Worm (Caenorhabditis elegans) whole organism, young adult: Measurements from ENCODE around the gene gtf-2H3.

Experiments
- B0336.3 ChIP-seq: fragments of 200-800 bp; sonication (Bioruptor generic); IDR thresholded peaks from 2 replicates; pipeline ENCODE4 v1.3.6; 2022; ENCODE audit warnings: missing genetic modification characterization, missing compliant biosample characterization
- C17E4.6 ChIP-seq: fragments of 200-800 bp; sonication (Bioruptor generic); IDR thresholded peaks from 2 replicates; pipeline ENCODE4 v1.3.6; 2022; ENCODE audit warnings: missing genetic modification reagents, missing genetic modification characterization, missing compliant biosample characterization
- D2030.7 ChIP-seq: fragments of 200-800 bp; sonication (Bioruptor generic); IDR thresholded peaks from 2 replicates; pipeline ENCODE4 v1.3.6; 2022; ENCODE audit warnings: missing genetic modification reagents, missing genetic modification characterization, missing compliant biosample characterization
- F37B4.10 ChIP-seq: fragments of 200-800 bp; sonication (Bioruptor generic); IDR thresholded peaks from 2 replicates; pipeline ENCODE4 v1.3.6; 2022; ENCODE audit warnings: missing genetic modification characterization, missing compliant biosample characterization
- F52B5.7 ChIP-seq: sonication (generic microtip); optimal IDR thresholded peaks from 2 replicates; lab custom pipeline; 2016; ENCODE audit warnings: mild to moderate bottlenecking, missing genetic modification characterization, missing compliant biosample characterization
- Y95B8A.8 ChIP-seq: fragments of 200-800 bp; sonication (Bioruptor generic); IDR thresholded peaks from 2 replicates; pipeline ENCODE4 v1.3.6; 2022; ENCODE audit warnings: missing genetic modification reagents, missing genetic modification characterization, missing compliant biosample characterization
- ZK185.1 ChIP-seq: sonication (generic microtip); optimal IDR thresholded peaks from 2 replicates; lab custom pipeline; 2016; ENCODE audit warnings: mild to moderate bottlenecking, missing genetic modification characterization, missing compliant biosample characterization; ENCODE audit not compliant: poor library complexity, severe bottlenecking
- akir-1 ChIP-seq: fragments of 200-800 bp; sonication (Bioruptor generic); optimal IDR thresholded peaks from 2 replicates; lab custom pipeline; 2018; ENCODE audit warnings: mild to moderate bottlenecking, missing genetic modification characterization, moderate library complexity, missing compliant biosample characterization
- attf-3 ChIP-seq: fragments of 200-800 bp; sonication (Bioruptor generic); conservative IDR thresholded peaks from 2 replicates; pipeline ENCODE4 v1.3.6; 2022; ENCODE audit warnings: missing genetic modification reagents, missing genetic modification characterization, missing compliant biosample characterization
- attf-5 ChIP-seq: fragments of 200-800 bp; sonication (Bioruptor generic); optimal IDR thresholded peaks from 2 replicates; lab custom pipeline; 2018; ENCODE audit warnings: mild to moderate bottlenecking, missing genetic modification characterization, missing compliant biosample characterization
- cebp-1 ChIP-seq, 2 experiments: fragments of 200-800 bp in 1 of 2; sonication (Bioruptor generic) in 1 of 2; sonication (generic microtip) in 1 of 2; IDR thresholded peaks in 1 of 2; optimal IDR thresholded peaks in 1 of 2; 2 replicates each; pipeline versions ENCODE4 v1.3.6 to Lab custom; 2017 to 2022; ENCODE audit warnings: missing compliant biosample characterization in 2 of 2, missing genetic modification characterization in 2 of 2, mild to moderate bottlenecking in 1 of 2, missing genetic modification reagents in 1 of 2, moderate library complexity in 1 of 2
- cebp-2 ChIP-seq: fragments of 200-800 bp; sonication (Bioruptor generic); IDR thresholded peaks from 2 replicates; pipeline ENCODE4 v1.3.6; 2022; ENCODE audit warnings: missing genetic modification characterization, missing compliant biosample characterization
- ceh-100 ChIP-seq: fragments of 200-800 bp; sonication (Bioruptor generic); IDR thresholded peaks from 2 replicates; pipeline ENCODE4 v1.3.6; 2022; ENCODE audit warnings: missing genetic modification reagents, missing genetic modification characterization, missing compliant biosample characterization
- ceh-79 ChIP-seq: sonication (generic microtip); optimal IDR thresholded peaks from 2 replicates; lab custom pipeline; 2017; ENCODE audit warnings: mild to moderate bottlenecking, missing genetic modification characterization, missing compliant biosample characterization
- ceh-91 ChIP-seq: fragments of 200-800 bp; sonication (Bioruptor generic); IDR thresholded peaks from 2 replicates; pipeline ENCODE4 v1.3.6; 2022; ENCODE audit warnings: missing genetic modification reagents, missing genetic modification characterization, missing compliant biosample characterization
- chd-7 ChIP-seq: sonication (generic microtip); optimal IDR thresholded peaks from 2 replicates; lab custom pipeline; 2016; ENCODE audit warnings: mild to moderate bottlenecking, missing genetic modification characterization, moderate library complexity, missing compliant biosample characterization
- egl-44 ChIP-seq: fragments of 200-800 bp; sonication (Bioruptor generic); IDR thresholded peaks from 2 replicates; pipeline ENCODE4 v1.3.6; 2022; ENCODE audit warnings: missing genetic modification reagents, missing genetic modification characterization, missing compliant biosample characterization
- ets-4 ChIP-seq: fragments of 200-800 bp; sonication (Bioruptor generic); optimal IDR thresholded peaks from 2 replicates; lab custom pipeline; 2018; ENCODE audit warnings: mild to moderate bottlenecking, missing genetic modification characterization, missing compliant biosample characterization
- fkh-3 ChIP-seq: sonication (generic microtip); optimal IDR thresholded peaks from 2 replicates; lab custom pipeline; 2016; ENCODE audit warnings: mild to moderate bottlenecking, missing genetic modification characterization, missing compliant biosample characterization
- hmg-20 ChIP-seq: fragments of 200-800 bp; sonication (Bioruptor generic); IDR thresholded peaks from 2 replicates; pipeline ENCODE4 v1.3.6; 2022; ENCODE audit warnings: missing genetic modification reagents, missing genetic modification characterization, missing compliant biosample characterization
- hrde-1 ChIP-seq: sonication (generic microtip); optimal IDR thresholded peaks from 2 replicates; lab custom pipeline; 2016; ENCODE audit warnings: missing genetic modification characterization, mild to moderate bottlenecking, missing compliant biosample characterization, moderate library complexity, missing genotype, missing genetic modification reagents, borderline replicate concordance
- hsf-1 ChIP-seq: fragments of 200-800 bp; sonication (Bioruptor generic); IDR thresholded peaks from 2 replicates; pipeline ENCODE4 v1.3.6; 2022; ENCODE audit warnings: missing genetic modification reagents, missing genetic modification characterization, missing compliant biosample characterization
- let-607 ChIP-seq, 2 experiments: fragments of 200-800 bp in 1 of 2; sonication (Bioruptor generic) in 1 of 2; sonication (generic microtip) in 1 of 2; optimal IDR thresholded peaks; 2 replicates each; lab custom pipeline; 2016 to 2018; ENCODE audit warnings: mild to moderate bottlenecking in 2 of 2, missing compliant biosample characterization in 2 of 2, missing genetic modification characterization in 2 of 2, moderate library complexity in 2 of 2, missing genotype in 1 of 2
- lsl-1 ChIP-seq: fragments of 200-800 bp; sonication (Bioruptor generic); optimal IDR thresholded peaks from 2 replicates; lab custom pipeline; 2018; ENCODE audit warnings: mild to moderate bottlenecking, missing genetic modification characterization, moderate library complexity, missing compliant biosample characterization
- madf-10 ChIP-seq: sonication (generic microtip); optimal IDR thresholded peaks from 2 replicates; lab custom pipeline; 2016; ENCODE audit warnings: mild to moderate bottlenecking, missing genetic modification characterization, missing compliant biosample characterization
- madf-3 ChIP-seq: fragments of 200-800 bp; sonication (Bioruptor generic); IDR thresholded peaks from 2 replicates; pipeline ENCODE4 v1.3.6; 2022; ENCODE audit warnings: missing genetic modification reagents, missing genetic modification characterization, missing compliant biosample characterization
- madf-8 ChIP-seq: fragments of 200-800 bp; sonication (Bioruptor generic); conservative IDR thresholded peaks from 2 replicates; pipeline ENCODE4 v1.3.6; 2022; ENCODE audit warnings: missing genetic modification reagents, missing genetic modification characterization, missing compliant biosample characterization
- mcd-1 ChIP-seq: fragments of 200-800 bp; sonication (Bioruptor generic); IDR thresholded peaks from 2 replicates; pipeline ENCODE4 v1.3.6; 2022; ENCODE audit warnings: missing genetic modification reagents, missing genetic modification characterization, missing compliant biosample characterization
- mel-28 ChIP-seq: sonication (generic microtip); optimal IDR thresholded peaks from 2 replicates; lab custom pipeline; 2016; ENCODE audit warnings: borderline replicate concordance, mild to moderate bottlenecking, missing genetic modification characterization, missing compliant biosample characterization
- mes-4 ChIP-seq: sonication (generic microtip); optimal IDR thresholded peaks from 2 replicates; lab custom pipeline; 2016; ENCODE audit warnings: missing genotype, missing genetic modification characterization, missing compliant biosample characterization
- nfya-2 ChIP-seq: fragments of 200-800 bp; sonication (Bioruptor generic); IDR thresholded peaks from 2 replicates; pipeline ENCODE4 v1.3.6; 2022; ENCODE audit warnings: missing genetic modification reagents, missing genetic modification characterization, missing compliant biosample characterization
- nhr-80 ChIP-seq: sonication (generic microtip); optimal IDR thresholded peaks from 2 replicates; lab custom pipeline; 2016; ENCODE audit warnings: missing genetic modification characterization, missing compliant biosample characterization
- nhr-90 ChIP-seq: sonication (generic microtip); optimal IDR thresholded peaks from 2 replicates; lab custom pipeline; 2016; ENCODE audit warnings: missing genotype, mild to moderate bottlenecking, missing genetic modification characterization, missing compliant biosample characterization
- pbrm-1 ChIP-seq: fragments of 200-800 bp; sonication (Bioruptor generic); IDR thresholded peaks from 2 replicates; pipeline ENCODE4 v1.3.6; 2022; ENCODE audit warnings: missing genetic modification reagents, missing genetic modification characterization, missing compliant biosample characterization
- pha-4 ChIP-seq: fragments of 150-350 bp; sonication (generic microtip); optimal IDR thresholded peaks from 2 replicates; lab custom pipeline; 2014; ENCODE audit warnings: missing biosample characterization, missing genetic modification reagents, missing genetic modification characterization
- rcor-1 ChIP-seq: fragments of 200-800 bp; sonication (Bioruptor generic); IDR thresholded peaks from 2 replicates; pipeline ENCODE4 v1.3.6; 2022; ENCODE audit warnings: missing genetic modification reagents, missing genetic modification characterization, missing compliant biosample characterization
- rec-8 ChIP-seq, 2 experiments: sonication (generic microtip); optimal IDR thresholded peaks; 2 replicates each; lab custom pipeline; 2016; ENCODE audit warnings: mild to moderate bottlenecking in 2 of 2, missing genetic modification characterization in 2 of 2, missing genetic modification reagents in 2 of 2, missing genotype in 2 of 2, missing biosample characterization in 1 of 2, missing compliant biosample characterization in 1 of 2, moderate library complexity in 1 of 2
- sdz-38 ChIP-seq: sonication (generic microtip); optimal IDR thresholded peaks from 2 replicates; lab custom pipeline; 2016; ENCODE audit warnings: missing genotype, missing genetic modification characterization, missing compliant biosample characterization
- snpc-3.4 ChIP-seq: sonication (generic microtip); optimal IDR thresholded peaks from 2 replicates; lab custom pipeline; 2017; ENCODE audit warnings: missing genetic modification characterization, mild to moderate bottlenecking, missing compliant biosample characterization, antibody characterized with exemption, moderate library complexity, missing genotype, missing genetic modification reagents
- sptf-2 ChIP-seq: fragments of 200-800 bp; sonication (Bioruptor generic); optimal IDR thresholded peaks from 2 replicates; lab custom pipeline; 2018; ENCODE audit warnings: mild to moderate bottlenecking, missing genetic modification characterization, missing compliant biosample characterization
- tbp1 ChIP-seq: fragments of 200-800 bp; sonication (Bioruptor generic); optimal IDR thresholded peaks from 2 replicates; lab custom pipeline; 2018; ENCODE audit warnings: mild to moderate bottlenecking, missing genetic modification characterization, missing compliant biosample characterization
- tbx-9 ChIP-seq: sonication (generic microtip); optimal IDR thresholded peaks from 2 replicates; lab custom pipeline; 2016; ENCODE audit warnings: borderline replicate concordance, missing genetic modification characterization, inconsistent platforms, missing compliant biosample characterization
- unc-130 ChIP-seq: sonication (generic microtip); optimal IDR thresholded peaks from 2 replicates; lab custom pipeline; 2016; ENCODE audit warnings: missing genetic modification reagents, missing genetic modification characterization, missing compliant biosample characterization
- unc-62 ChIP-seq: fragments of 150-350 bp; optimal IDR thresholded peaks from 2 replicates; lab custom pipeline; 2014; ENCODE audit warnings: missing biosample characterization, missing genetic modification reagents, missing genetic modification characterization
- ztf-22 ChIP-seq: fragments of 200-800 bp; sonication (Bioruptor generic); optimal IDR thresholded peaks from 2 replicates; lab custom pipeline; 2018; ENCODE audit warnings: mild to moderate bottlenecking, missing genetic modification characterization, moderate library complexity, missing compliant biosample characterization
- ztf-25 ChIP-seq: fragments of 200-800 bp; sonication (Bioruptor generic); IDR thresholded peaks from 2 replicates; pipeline ENCODE4 v1.3.6; 2022; ENCODE audit warnings: missing genetic modification reagents, missing genetic modification characterization, missing compliant biosample characterization

The gtf-2H3 gene

ce11 chrIII:10123586-10124233 is 3.8 kb upstream of the gtf-2H3 start, which contains the start of gene ttll-4 (continued):
- TF ChIP-seq mcd-1 (GFP tag; lab: Robert Waterston, UW) = peak; percentile 90
- no peak for TF ChIP-seq hrde-1 (tag; lab: Kevin White, UChicago)
- peak; percentile 23 for TF ChIP-seq unc-130 (GFP tag; lab: Kevin White, UChicago)
- peak; percentile 96 for TF ChIP-seq ceh-100
- peak; percentile 6 for TF ChIP-seq chd-7 (tag; lab: Kevin White, UChicago)
- TF ChIP-seq ets-4 (GFP tag; lab: Kevin White, UChicago) = no peak
- no peak for TF ChIP-seq cebp-2 (GFP tag; lab: Robert Waterston, UW)
- peak; percentile 31; the same call in 1 of the 2 replicates for TF ChIP-seq Y95B8A.8 (GFP tag; lab: Robert Waterston, UW)
- 0 out of 2 replicates have a peak, but pooled peaks have one; percentile 56 for TF ChIP-seq ztf-25 (GFP tag; lab: Robert Waterston, UW)
- TF ChIP-seq unc-62 (GFP tag; lab: Kevin White, UChicago) = no peak
- no peak for TF ChIP-seq ztf-22 (GFP tag; lab: Kevin White, UChicago)
- TF ChIP-seq madf-10 (tag; lab: Kevin White, UChicago) = no peak
- peak; percentile 63; the same call in 1 of the 2 replicates for TF ChIP-seq rcor-1 (GFP tag; lab: Robert Waterston, UW)
- 0 out of 2 replicates have a peak, but pooled peaks have one; percentile 23 for TF ChIP-seq hmg-20 (GFP tag; lab: Robert Waterston, UW)
- no peak for TF ChIP-seq tbp1 (GFP tag; lab: Kevin White, UChicago)
- no peak for TF ChIP-seq nfya-2 (GFP tag; lab: Robert Waterston, UW)
- no peak for TF ChIP-seq nhr-90
- TF ChIP-seq ceh-91 (GFP tag; lab: Robert Waterston, UW) = peak; percentile 46; the same call in 1 of the 2 replicates
- TF ChIP-seq ZK185.1 (tag; lab: Kevin White, UChicago) = no peak
- TF ChIP-seq pbrm-1 = peak; percentile 45; the same call in 1 of the 2 replicates
- 0 out of 2 replicates have a peak, but pooled peaks have one; percentile 16 for TF ChIP-seq egl-44 (GFP tag; lab: Robert Waterston, UW)
- TF ChIP-seq C17E4.6 (GFP tag; lab: Robert Waterston, UW) = no peak
- TF ChIP-seq cebp-1 (GFP tag; IDR thresholded peaks at IDR 0.05; lab: Robert Waterston, UW) = peak; percentile 29; the same call in 1 of the 2 replicates
- peak; percentile 28 for TF ChIP-seq cebp-1 (tag; optimal IDR thresholded peaks at IDR 0.05; lab: Kevin White, UChicago)
- no peak for TF ChIP-seq fkh-3 (tag; lab: Kevin White, UChicago)
- no peak for TF ChIP-seq pha-4 (tag; lab: Kevin White, UChicago)
- TF ChIP-seq madf-3 = 0 out of 2 replicates have a peak, but pooled peaks have one; percentile 75
- TF ChIP-seq attf-5 (GFP tag; lab: Kevin White, UChicago) = peak; percentile 47
- peak; percentile 48; the same call in 1 of the 2 replicates for TF ChIP-seq attf-3 (GFP tag; lab: Robert Waterston, UW)
- TF ChIP-seq ceh-79 = no peak
- no peak for TF ChIP-seq tbx-9 (tag; lab: Kevin White, UChicago)
- no peak for TF ChIP-seq madf-8
- peak; percentile 61; the same call in 1 of the 2 replicates for TF ChIP-seq D2030.7
- TF ChIP-seq akir-1 = no peak
- TF ChIP-seq sdz-38 = no peak
- no peak for TF ChIP-seq mel-28 (tag; lab: Kevin White, UChicago)
- TF ChIP-seq mes-4 (tag; lab: Kevin White, UChicago) = no peak
- no peak for TF ChIP-seq hsf-1
- no peak for TF ChIP-seq let-607 (tag; optimal IDR thresholded peaks at IDR 0.05; lab: Kevin White, UChicago)
- TF ChIP-seq B0336.3 (GFP tag; lab: Robert Waterston, UW) = no peak
- TF ChIP-seq sptf-2 (GFP tag; lab: Kevin White, UChicago) = no peak
- TF ChIP-seq nhr-80 (tag; lab: Kevin White, UChicago) = no peak
- no peak for TF ChIP-seq F37B4.10
- peak; percentile 44 for TF ChIP-seq lsl-1
- no peak for TF ChIP-seq snpc-3.4 (tag; lab: Kevin White, UChicago)
- TF ChIP-seq rec-8 (tag; optimal IDR thresholded peaks at IDR 0.05; lab: Kevin White, UChicago) = peak in 1 of 2 experiments; percentile 11
- no peak for TF ChIP-seq F52B5.7 (tag; lab: Kevin White, UChicago)
